Worm (Caenorhabditis elegans) whole organism, L2 larva: ENCODE data around the gene C52E4.12.

Experiments used
- ceh-82 ChIP-seq: fragments of 150-350 bp; optimal IDR thresholded peaks from 2 replicates; lab custom pipeline; 2014; ENCODE audit warnings: missing biosample characterization, missing genetic modification characterization
- elt-3 ChIP-seq: sonication (generic microtip); optimal IDR thresholded peaks from 2 replicates; lab custom pipeline; 2017; ENCODE audit warnings: missing biosample characterization, missing genetic modification characterization
- fos-1 ChIP-seq: fragments of 150-350 bp; optimal IDR thresholded peaks from 2 replicates; lab custom pipeline; 2014; ENCODE audit warnings: missing biosample characterization, missing genetic modification characterization
- mab-5 ChIP-seq: fragments of 150-350 bp; optimal IDR thresholded peaks from 2 replicates; lab custom pipeline; 2014; ENCODE audit warnings: missing biosample characterization, missing genetic modification characterization
- mdl-1 ChIP-seq, 2 experiments: fragments of 150-350 bp in 1 of 2; sonication (generic microtip) in 1 of 2; optimal IDR thresholded peaks; 2 replicates each; lab custom pipeline; 2017; ENCODE audit warnings: missing biosample characterization in 2 of 2, missing genetic modification characterization in 2 of 2
- nhr-10 ChIP-seq: sonication (generic microtip); optimal IDR thresholded peaks from 2 replicates; lab custom pipeline; 2017; ENCODE audit warnings: missing biosample characterization, missing genetic modification characterization
- nhr-237 ChIP-seq: fragments of 150-350 bp; optimal IDR thresholded peaks from 2 replicates; lab custom pipeline; 2014; ENCODE audit warnings: missing biosample characterization, missing genetic modification characterization
- nhr-25 ChIP-seq: fragments of 150-350 bp; sonication (generic microtip); optimal IDR thresholded peaks from 3 replicates; lab custom pipeline; 2014; ENCODE audit warnings: missing biosample characterization, missing genetic modification characterization
- peb-1 ChIP-seq: fragments of 150-350 bp; optimal IDR thresholded peaks from 2 replicates; lab custom pipeline; 2014; ENCODE audit warnings: missing biosample characterization, missing genetic modification characterization
- zag-1 ChIP-seq: fragments of 150-350 bp; optimal IDR thresholded peaks from 2 replicates; lab custom pipeline; 2014; ENCODE audit warnings: missing biosample characterization, missing genetic modification characterization
- ztf-4 ChIP-seq: fragments of 150-350 bp; optimal IDR thresholded peaks from 2 replicates; lab custom pipeline; 2014; ENCODE audit warnings: missing biosample characterization, missing genetic modification characterization

DNA sequence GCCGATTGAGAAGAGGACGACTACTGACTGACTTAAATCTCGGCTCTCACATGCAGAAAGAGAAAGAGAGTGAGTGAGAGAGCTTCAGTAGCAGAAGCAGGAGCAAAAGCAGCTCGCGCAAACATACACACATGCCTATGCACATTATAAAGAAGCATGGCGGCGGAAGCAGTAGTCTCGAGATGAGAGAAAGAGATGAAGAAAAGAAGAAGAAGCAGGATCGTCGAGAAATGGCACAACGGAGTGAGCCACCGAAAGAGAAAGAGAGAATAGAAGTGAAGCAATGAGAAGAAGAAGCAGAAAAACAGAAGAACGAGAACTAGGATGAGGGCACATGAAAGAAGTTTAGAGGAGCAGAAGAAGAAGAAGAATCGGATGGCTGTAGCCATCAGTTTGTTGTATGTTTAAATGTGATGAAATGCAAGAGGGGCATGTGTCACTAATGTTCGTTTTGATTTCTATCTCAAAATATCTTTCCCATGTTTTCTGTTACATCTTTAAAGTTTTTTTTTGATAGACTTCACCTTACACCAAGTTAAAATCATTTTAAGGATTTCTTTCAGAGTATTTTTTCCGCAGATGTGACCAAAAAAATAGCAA, 31.0 kb downstream of the C52E4.12 start:
- TF ChIP-seq zag-1 (tag; lab: Kevin White, UChicago) (peak; percentile 82), mdl-1 (tag; optimal IDR thresholded peaks at IDR 0.05; lab: Kevin White, UChicago) (peak; percentile 61 to 77), fos-1 (tag; lab: Kevin White, UChicago) (no peak), ztf-4 (no peak), ceh-82 (no peak), peb-1 (tag; lab: Kevin White, UChicago) (no peak), mab-5 (peak; percentile 7), elt-3 (no peak), nhr-10 (tag; lab: Kevin White, UChicago) (no peak), nhr-237 (no peak), nhr-25 (tag; lab: Kevin White, UChicago) (no peak)
